Worm (Caenorhabditis elegans): Measurements from ENCODE around the gene T13F2.4.

ce11 chrIV:9810633-9811032, 21.0 kb downstream of the T13F2.4 start, which contains the start of gene dct-15:
- TF ChIP-seq mdl-1 (tag; optimal IDR thresholded peaks at IDR 0.05) (no peak), unc-130 (tag; optimal IDR thresholded peaks at IDR 0.05) (no peak), F16B12.6 (tag; optimal IDR thresholded peaks at IDR 0.05) (no peak), ama-1 (optimal IDR thresholded peaks at IDR 0.05) (no peak), snpc-4 (tag; optimal IDR thresholded peaks at IDR 0.05) (no peak), fos-1 (tag; optimal IDR thresholded peaks at IDR 0.05) (no peak), rnt-1 (tag; optimal IDR thresholded peaks at IDR 0.05) (no peak), nhr-12 (tag; optimal IDR thresholded peaks at IDR 0.05) (no peak), ces-1 (GFP tag; optimal IDR thresholded peaks at IDR 0.05) (no peak), irx-1 (tag; optimal IDR thresholded peaks at IDR 0.05) (no peak), jun-1 (tag; optimal IDR thresholded peaks at IDR 0.05) (no peak), tlp-1 (tag; optimal IDR thresholded peaks at IDR 0.05) (no peak), nhr-11 (tag; optimal IDR thresholded peaks at IDR 0.05) (no peak)
